Fruit fly (Drosophila melanogaster) whole organism, pupa: ENCODE results near the gene PGRP-LA.

Experiments used
- CG10348 ChIP-seq: fragments of 200-800 bp; sonication (Bioruptor generic); IDR thresholded peaks from 2 replicates; pipeline ENCODE4 v1.3.6; 2022; ENCODE audit warnings: missing biosample characterization, missing genetic modification characterization
- CG12605 ChIP-seq: fragments of 200-800 bp; sonication (Bioruptor generic); IDR thresholded peaks from 2 replicates; pipeline ENCODE4 v1.3.6; 2022; ENCODE audit warnings: missing biosample characterization, missing genetic modification characterization
- CG13204 ChIP-seq: fragments of 200-800 bp; sonication (Bioruptor generic); optimal IDR thresholded peaks from 2 replicates; lab custom pipeline; 2018; ENCODE audit warnings: missing biosample characterization, mild to moderate bottlenecking, missing genetic modification characterization, moderate library complexity
- CG14655 ChIP-seq: fragments of 200-800 bp; sonication (Bioruptor generic); optimal IDR thresholded peaks from 3 replicates; lab custom pipeline; 2017; ENCODE audit warnings: mild to moderate bottlenecking, missing biosample characterization, missing genetic modification reagents, missing genetic modification characterization
- CG15710 ChIP-seq: fragments of 200-800 bp; sonication (Bioruptor generic); optimal IDR thresholded peaks from 2 replicates; lab custom pipeline; 2018; ENCODE audit warnings: missing biosample characterization, mild to moderate bottlenecking, missing genetic modification characterization, moderate library complexity
- CG17806 ChIP-seq: fragments of 200-800 bp; sonication (Bioruptor generic); optimal IDR thresholded peaks from 2 replicates; lab custom pipeline; 2018; ENCODE audit warnings: missing biosample characterization, mild to moderate bottlenecking, missing genetic modification characterization, moderate library complexity
- CG32121 ChIP-seq: fragments of 200-800 bp; sonication (Bioruptor generic); IDR thresholded peaks from 2 replicates; pipeline ENCODE4 v1.3.6; 2022; ENCODE audit warnings: missing biosample characterization, missing genetic modification characterization
- CG34367 ChIP-seq: fragments of 200-800 bp; sonication (Bioruptor generic); optimal IDR thresholded peaks from 2 replicates; lab custom pipeline; 2018; ENCODE audit warnings: missing biosample characterization, mild to moderate bottlenecking, missing genetic modification characterization
- CG4496 ChIP-seq: fragments of 200-800 bp; sonication (Bioruptor generic); IDR thresholded peaks from 3 replicates; pipeline ENCODE4 v1.3.6; 2022; ENCODE audit warnings: missing biosample characterization, missing genetic modification characterization
- CG8159 ChIP-seq: fragments of 200-800 bp; sonication (Bioruptor generic); optimal IDR thresholded peaks from 3 replicates; lab custom pipeline; 2018; ENCODE audit warnings: missing biosample characterization, mild to moderate bottlenecking, missing genetic modification characterization, moderate library complexity
- CG8301 ChIP-seq: fragments of 200-800 bp; sonication (Bioruptor generic); optimal IDR thresholded peaks from 2 replicates; lab custom pipeline; 2018; ENCODE audit warnings: missing biosample characterization, mild to moderate bottlenecking, missing genetic modification characterization
- CG9948 ChIP-seq: fragments of 200-800 bp; sonication (Bioruptor generic); optimal IDR thresholded peaks from 2 replicates; lab custom pipeline; 2018; ENCODE audit warnings: missing biosample characterization, mild to moderate bottlenecking, missing genetic modification characterization, moderate library complexity
- D1 ChIP-seq: fragments of 200-800 bp; sonication (Bioruptor generic); optimal IDR thresholded peaks from 2 replicates; lab custom pipeline; 2018; ENCODE audit warnings: missing biosample characterization, mild to moderate bottlenecking, missing genetic modification characterization, moderate library complexity
- EcR ChIP-seq: fragments of 200-800 bp; sonication (Bioruptor generic); optimal IDR thresholded peaks from 3 replicates; lab custom pipeline; 2019; ENCODE audit warnings: missing biosample characterization, missing genetic modification characterization, mild to moderate bottlenecking, moderate library complexity, missing genetic modification reagents
- Ets98B ChIP-seq: fragments of 200-800 bp; sonication (Bioruptor generic); IDR thresholded peaks from 2 replicates; pipeline ENCODE4 v1.3.6; 2022; ENCODE audit warnings: missing biosample characterization, missing genetic modification characterization
- Pif1A ChIP-seq: fragments of 200-800 bp; sonication (Bioruptor generic); optimal IDR thresholded peaks from 3 replicates; lab custom pipeline; 2016; ENCODE audit warnings: missing biosample characterization, missing genetic modification characterization
- Pif1B ChIP-seq: fragments of 200-800 bp; sonication (Bioruptor generic); optimal IDR thresholded peaks from 3 replicates; lab custom pipeline; 2016; ENCODE audit warnings: missing biosample characterization, missing genetic modification characterization
- Snoo ChIP-seq: fragments of 200-800 bp; sonication (Bioruptor generic); optimal IDR thresholded peaks from 3 replicates; lab custom pipeline; 2017; ENCODE audit warnings: missing biosample characterization, mild to moderate bottlenecking, missing genetic modification characterization, inconsistent platforms
- fd96Ca ChIP-seq: fragments of 200-800 bp; sonication (Bioruptor generic); IDR thresholded peaks from 3 replicates; pipeline ENCODE4 v1.3.6; 2022; ENCODE audit warnings: missing biosample characterization, missing genetic modification characterization
- gl ChIP-seq: fragments of 200-800 bp; sonication (Bioruptor generic); optimal IDR thresholded peaks from 2 replicates; lab custom pipeline; 2018; ENCODE audit warnings: missing biosample characterization, mild to moderate bottlenecking, missing genetic modification characterization
- rn ChIP-seq: fragments of 200-800 bp; sonication (Bioruptor generic); IDR thresholded peaks from 2 replicates; pipeline ENCODE4 v1.3.6; 2022; ENCODE audit warnings: missing biosample characterization, missing genetic modification characterization

Gene PGRP-LA

dm6 chr3L:9333745-9334382 is at the start of gene PGRP-LA:
Gene PGRP-LA, plus strand, starts transcription at chr3L:9334332.
- TF ChIP-seq CG8159 (tag; lab: Kevin White, UChicago) (no peak), CG34367 (tag; lab: Kevin White, UChicago) (no peak), D1 (tag; lab: Kevin White, UChicago) (no peak), CG15710 (tag; lab: Kevin White, UChicago) (no peak), Snoo (tag; lab: Kevin White, UChicago) (no peak), CG4496 (GFP tag; lab: Robert Waterston, UW) (peak; percentile 57)
- TF ChIP-seq, all 21 proteins: peak for 1

dm6 chr3L:9304393-9304792 is 29.7 kb upstream of the PGRP-LA start:
- TF ChIP-seq CG14655 (GFP tag; lab: Kevin White, UChicago): no peak

dm6 chr3L:9335711-9336110 is 1.6 kb downstream of the PGRP-LA start:
- TF ChIP-seq CG8301 (tag; lab: Kevin White, UChicago): no peak
- TF ChIP-seq CG8159 (tag; lab: Kevin White, UChicago): peak; percentile 24
- TF ChIP-seq CG13204 (GFP tag; lab: Kevin White, UChicago): peak; percentile 43
- TF ChIP-seq CG12605: peak; percentile 59
- TF ChIP-seq EcR (GFP tag; lab: Kevin White, UChicago): peak; percentile 77
- TF ChIP-seq fd96Ca (GFP tag; lab: Robert Waterston, UW): 0 out of 3 replicates have a peak, but pooled peaks have one; percentile 14
- peak; percentile 1 for TF ChIP-seq CG14655 (GFP tag; lab: Kevin White, UChicago)
- TF ChIP-seq gl (tag; lab: Kevin White, UChicago): peak; percentile 10
- peak; percentile 23; the same call in 1 of the 2 replicates for TF ChIP-seq CG32121
- no peak for TF ChIP-seq CG34367 (tag; lab: Kevin White, UChicago)
- TF ChIP-seq D1 (tag; lab: Kevin White, UChicago): no peak

dm6 chr3L:9337942-9338468 is 3.9 kb downstream of the PGRP-LA start:
- TF ChIP-seq EcR (GFP tag; lab: Kevin White, UChicago) (peak; percentile 79), CG4496 (GFP tag; lab: Robert Waterston, UW) (peak; percentile 38; the same call in 1 of the 3 replicates), fd96Ca (GFP tag; lab: Robert Waterston, UW) (no peak)

- TF ChIP-seq CG8159 (tag; lab: Kevin White, UChicago): no peak
- no peak for TF ChIP-seq CG9948
- TF ChIP-seq CG12605: no peak
Measured at dm6 chr3L:9338510-9338909, 4.4 kb downstream of the PGRP-LA start, which contains the start of gene PGRP-LC. Gene PGRP-LC, plus strand, starts transcription at chr3L:9338810.

dm6 chr3L:9339021-9339420 is 4.9 kb downstream of the PGRP-LA start:
- TF ChIP-seq Snoo (tag; lab: Kevin White, UChicago) (no peak), CG15710 (tag; lab: Kevin White, UChicago) (no peak), CG13204 (GFP tag; lab: Kevin White, UChicago) (no peak), CG9948 (no peak), CG8159 (tag; lab: Kevin White, UChicago) (no peak), rn (no peak), EcR (GFP tag; lab: Kevin White, UChicago) (no peak), CG8301 (tag; lab: Kevin White, UChicago) (no peak), gl (tag; lab: Kevin White, UChicago) (no peak), CG17806 (tag; lab: Kevin White, UChicago) (no peak), fd96Ca (GFP tag; lab: Robert Waterston, UW) (no peak), Pif1A (GFP tag; lab: Kevin White, UChicago) (no peak)

dm6 chr3L:9340232-9340631 is 6.1 kb downstream of the PGRP-LA start:
- TF ChIP-seq CG12605: peak; percentile 55; the same call in 1 of the 2 replicates
- no peak for TF ChIP-seq CG17806 (tag; lab: Kevin White, UChicago)
- TF ChIP-seq EcR (GFP tag; lab: Kevin White, UChicago): no peak
- TF ChIP-seq D1 (tag; lab: Kevin White, UChicago): no peak
- no peak for TF ChIP-seq CG34367 (tag; lab: Kevin White, UChicago)
- peak; percentile 10 for TF ChIP-seq Pif1A (GFP tag; lab: Kevin White, UChicago)
- peak; percentile 53; the same call in 1 of the 2 replicates for TF ChIP-seq Ets98B (GFP tag; lab: Robert Waterston, UW)
- TF ChIP-seq gl (tag; lab: Kevin White, UChicago): no peak
- TF ChIP-seq Pif1B (GFP tag; lab: Kevin White, UChicago): peak; percentile 8
- TF ChIP-seq fd96Ca (GFP tag; lab: Robert Waterston, UW): peak; percentile 17; the same call in 1 of the 3 replicates
- TF ChIP-seq CG4496 (GFP tag; lab: Robert Waterston, UW): peak; percentile 64
- no peak for TF ChIP-seq CG10348 (GFP tag; lab: Robert Waterston, UW)
